Fruit fly (Drosophila melanogaster): Measurements from ENCODE around the gene Tango14.

Tango14 gene

dm6 chr2L:1207432-1207831 lies 49.0 kb downstream of the Tango14 start (continued):
- TF ChIP-seq sob (GFP tag; IDR thresholded peaks at IDR 0.05) (peak; percentile 71), CG4820 (GFP tag; optimal IDR thresholded peaks at IDR 0.05) (no peak), CG11504 (tag; optimal IDR thresholded peaks at IDR 0.05) (peak; percentile 61), CG13624 (GFP tag; optimal IDR thresholded peaks at IDR 0.05) (no peak), Ada2b (GFP tag; IDR thresholded peaks at IDR 0.05) (peak; percentile 78), dimm (GFP tag; IDR thresholded peaks at IDR 0.05) (0 out of 2 replicates have a peak, but pooled peaks have one; percentile 28), disco-r (GFP tag; optimal IDR thresholded peaks at IDR 0.05) (no peak), stwl (tag; optimal IDR thresholded peaks at IDR 0.05) (no peak), Xbp1 (GFP tag; optimal IDR thresholded peaks at IDR 0.05) (peak; percentile 67), NC2α (GFP tag; optimal IDR thresholded peaks at IDR 0.05) (no peak), CG6654 (GFP tag; optimal IDR thresholded peaks at IDR 0.05) (no peak), dpn (GFP tag; optimal IDR thresholded peaks at IDR 0.05) (peak; percentile 16 to 50), CG2116 (GFP tag; optimal IDR thresholded peaks at IDR 0.05) (no peak), CG6683 (GFP tag; optimal IDR thresholded peaks at IDR 0.05) (no peak), Fer1 (GFP tag; optimal IDR thresholded peaks at IDR 0.05) (peak; percentile 57), sna (GFP tag; IDR thresholded peaks at IDR 0.05; ENCODE audit: partially characterized antibody) (no peak), chn (GFP tag; optimal IDR thresholded peaks at IDR 0.05) (peak; percentile 15), lab (GFP tag; optimal IDR thresholded peaks at IDR 0.05) (peak; percentile 79), CG1529 (GFP tag; optimal IDR thresholded peaks at IDR 0.05) (peak; percentile 17), rib (GFP tag; IDR thresholded peaks at IDR 0.05) (0 out of 2 replicates have a peak, but pooled peaks have one; percentile 40), Ssrp (tag; optimal IDR thresholded peaks at IDR 0.05) (no peak), CG18619 (GFP tag; optimal IDR thresholded peaks at IDR 0.05) (no peak), dmrt99B (tag; optimal IDR thresholded peaks at IDR 0.05) (peak; percentile 61), CG31224 (GFP tag; IDR thresholded peaks at IDR 0.05) (peak; percentile 48; the same call in 1 of the 2 replicates), lbe (GFP tag; optimal IDR thresholded peaks at IDR 0.05) (no peak), HLHmδ (GFP tag; optimal IDR thresholded peaks at IDR 0.05) (no peak), Hey (tag; optimal IDR thresholded peaks at IDR 0.05) (peak; percentile 17), CG12219 (GFP tag; optimal IDR thresholded peaks at IDR 0.05) (peak; percentile 31), CG16815 (GFP tag; optimal IDR thresholded peaks at IDR 0.05) (peak; percentile 24), CG30020 (tag; optimal IDR thresholded peaks at IDR 0.05) (no peak), gcm (GFP tag; optimal IDR thresholded peaks at IDR 0.05) (peak; percentile 29), Bgb (GFP tag; IDR thresholded peaks at IDR 0.05; ENCODE audit: partially characterized antibody) (no peak), CG6254 (GFP tag; optimal IDR thresholded peaks at IDR 0.05) (no peak), fd3F (GFP tag; optimal IDR thresholded peaks at IDR 0.05) (no peak), CG6765 (GFP tag; optimal IDR thresholded peaks at IDR 0.05) (no peak), CG3163 (GFP tag; optimal IDR thresholded peaks at IDR 0.05) (no peak), CG7839 (tag; optimal IDR thresholded peaks at IDR 0.05) (peak; percentile 64), Nf-YA (GFP tag; IDR thresholded peaks at IDR 0.05) (peak; percentile 61), CG12659 (GFP tag; optimal IDR thresholded peaks at IDR 0.05) (peak; percentile 51), CG2120 (GFP tag; optimal IDR thresholded peaks at IDR 0.05) (peak; percentile 80), mirr (GFP tag; optimal IDR thresholded peaks at IDR 0.05) (no peak), wek (GFP tag; optimal IDR thresholded peaks at IDR 0.05) (no peak), CG9215 (GFP tag; IDR thresholded peaks at IDR 0.05) (peak; percentile 55), corto (GFP tag; optimal IDR thresholded peaks at IDR 0.05) (no peak), CG8089 (GFP tag; optimal IDR thresholded peaks at IDR 0.05) (no peak), hbn (GFP tag; IDR thresholded peaks at IDR 0.05; ENCODE audit: partially characterized antibody) (no peak), tll (GFP tag; optimal IDR thresholded peaks at IDR 0.05) (no peak), Doc2 (GFP tag; IDR thresholded peaks at IDR 0.05) (peak; percentile 23; the same call in 1 of the 2 replicates), hth (optimal IDR thresholded peaks at IDR 0.05) (no peak), ci (GFP tag; IDR thresholded peaks at IDR 0.05) (peak; percentile 81)
